Worm (Caenorhabditis elegans) whole organism, L2 larva: ENCODE measurements around the gene W10G11.3.

Experiments used
- C34F6.9 ChIP-seq: fragments of 150-350 bp; optimal IDR thresholded peaks from 2 replicates; lab custom pipeline; 2014; ENCODE audit warnings: missing biosample characterization, missing genetic modification characterization
- R02D3.7 ChIP-seq: fragments of 150-350 bp; optimal IDR thresholded peaks from 2 replicates; lab custom pipeline; 2014; ENCODE audit warnings: missing biosample characterization, missing genetic modification characterization
- ZK546.5 ChIP-seq: sonication (generic microtip); optimal IDR thresholded peaks from 2 replicates; lab custom pipeline; 2017; ENCODE audit warnings: missing biosample characterization, missing genetic modification characterization
- aly-2 ChIP-seq: fragments of 150-350 bp; optimal IDR thresholded peaks from 2 replicates; lab custom pipeline; 2014; ENCODE audit warnings: missing biosample characterization, missing genetic modification characterization
- ama-1 ChIP-seq: fragments of 150-350 bp; optimal IDR thresholded peaks from 2 replicates; lab custom pipeline; 2018; ENCODE audit warnings: inconsistent platforms
- blmp-1 ChIP-seq: sonication (generic microtip); optimal IDR thresholded peaks from 2 replicates; lab custom pipeline; 2017; ENCODE audit warnings: missing genetic modification characterization, mild to moderate bottlenecking, missing compliant biosample characterization, antibody characterized with exemption, moderate library complexity; ENCODE audit not compliant: insufficient read depth
- crh-2 ChIP-seq: sonication (generic microtip); optimal IDR thresholded peaks from 2 replicates; lab custom pipeline; 2017; ENCODE audit warnings: missing biosample characterization, missing genetic modification characterization
- dmd-4 ChIP-seq: sonication (generic microtip); optimal IDR thresholded peaks from 2 replicates; lab custom pipeline; 2017; ENCODE audit warnings: missing biosample characterization, missing genetic modification characterization
- egl-27 ChIP-seq: sonication (generic microtip); optimal IDR thresholded peaks from 3 replicates; lab custom pipeline; 2017; ENCODE audit warnings: missing biosample characterization, missing genetic modification reagents, missing genetic modification characterization
- elt-1 ChIP-seq: fragments of 150-350 bp; optimal IDR thresholded peaks from 2 replicates; lab custom pipeline; 2014; ENCODE audit warnings: missing biosample characterization, missing genetic modification characterization
- elt-3 ChIP-seq: sonication (generic microtip); optimal IDR thresholded peaks from 2 replicates; lab custom pipeline; 2017; ENCODE audit warnings: missing biosample characterization, missing genetic modification characterization
- fos-1 ChIP-seq: fragments of 150-350 bp; optimal IDR thresholded peaks from 2 replicates; lab custom pipeline; 2014; ENCODE audit warnings: missing biosample characterization, missing genetic modification characterization
- gmeb-1 ChIP-seq: fragments of 150-350 bp; optimal IDR thresholded peaks from 2 replicates; lab custom pipeline; 2014; ENCODE audit warnings: missing biosample characterization, missing genetic modification characterization
- lin-11 ChIP-seq: fragments of 150-350 bp; sonication (generic microtip); optimal IDR thresholded peaks from 2 replicates; lab custom pipeline; 2014; ENCODE audit warnings: missing biosample characterization, missing genetic modification characterization, inconsistent platforms, mixed read lengths
- lin-13 ChIP-seq: fragments of 150-350 bp; optimal IDR thresholded peaks from 2 replicates; lab custom pipeline; 2014; ENCODE audit warnings: missing biosample characterization, missing genetic modification reagents, missing genetic modification characterization
- lin-39 ChIP-seq: fragments of 150-350 bp; optimal IDR thresholded peaks from 2 replicates; lab custom pipeline; 2014; ENCODE audit warnings: missing biosample characterization, missing genetic modification reagents, missing genetic modification characterization
- lsy-2 ChIP-seq, 2 experiments: fragments of 150-350 bp in 1 of 2; sonication (generic microtip) in 1 of 2; optimal IDR thresholded peaks; 2 replicates each; lab custom pipeline; 2014 to 2017; ENCODE audit warnings: missing biosample characterization in 2 of 2, missing genetic modification characterization in 2 of 2
- mab-5 ChIP-seq: fragments of 150-350 bp; optimal IDR thresholded peaks from 2 replicates; lab custom pipeline; 2014; ENCODE audit warnings: missing biosample characterization, missing genetic modification characterization
- mdl-1 ChIP-seq, 2 experiments: fragments of 150-350 bp in 1 of 2; sonication (generic microtip) in 1 of 2; optimal IDR thresholded peaks; 2 replicates each; lab custom pipeline; 2017; ENCODE audit warnings: missing biosample characterization in 2 of 2, missing genetic modification characterization in 2 of 2
- nhr-10 ChIP-seq: sonication (generic microtip); optimal IDR thresholded peaks from 2 replicates; lab custom pipeline; 2017; ENCODE audit warnings: missing biosample characterization, missing genetic modification characterization
- nhr-11 ChIP-seq: fragments of 150-350 bp; optimal IDR thresholded peaks from 2 replicates; lab custom pipeline; 2014; ENCODE audit warnings: missing biosample characterization, missing genetic modification characterization
- nhr-129 ChIP-seq: fragments of 150-350 bp; optimal IDR thresholded peaks from 2 replicates; lab custom pipeline; 2014; ENCODE audit warnings: missing biosample characterization, missing genetic modification characterization
- nhr-21 ChIP-seq: fragments of 150-350 bp; optimal IDR thresholded peaks from 2 replicates; lab custom pipeline; 2014; ENCODE audit warnings: missing biosample characterization, missing genetic modification characterization
- nhr-237 ChIP-seq: fragments of 150-350 bp; optimal IDR thresholded peaks from 2 replicates; lab custom pipeline; 2014; ENCODE audit warnings: missing biosample characterization, missing genetic modification characterization
- nhr-25 ChIP-seq: fragments of 150-350 bp; sonication (generic microtip); optimal IDR thresholded peaks from 3 replicates; lab custom pipeline; 2014; ENCODE audit warnings: missing biosample characterization, missing genetic modification characterization
- nhr-6 ChIP-seq: fragments of 150-350 bp; optimal IDR thresholded peaks from 2 replicates; lab custom pipeline; 2014; ENCODE audit warnings: missing biosample characterization, missing genetic modification characterization
- nhr-77 ChIP-seq: fragments of 150-350 bp; optimal IDR thresholded peaks from 2 replicates; lab custom pipeline; 2014; ENCODE audit warnings: missing biosample characterization, missing genetic modification characterization
- peb-1 ChIP-seq: fragments of 150-350 bp; optimal IDR thresholded peaks from 2 replicates; lab custom pipeline; 2014; ENCODE audit warnings: missing biosample characterization, missing genetic modification characterization
- sem-4 ChIP-seq: fragments of 150-350 bp; optimal IDR thresholded peaks from 2 replicates; lab custom pipeline; 2014; ENCODE audit warnings: missing biosample characterization, missing genetic modification reagents, missing genetic modification characterization
- skn-1 ChIP-seq: sonication (generic microtip); optimal IDR thresholded peaks from 2 replicates; lab custom pipeline; 2017; ENCODE audit warnings: missing biosample characterization, missing genetic modification characterization
- snpc-4 ChIP-seq: fragments of 150-350 bp; optimal IDR thresholded peaks from 2 replicates; lab custom pipeline; 2014; ENCODE audit warnings: missing biosample characterization, missing genetic modification characterization
- unc-55 ChIP-seq: fragments of 150-350 bp; sonication (generic microtip); optimal IDR thresholded peaks from 3 replicates; lab custom pipeline; 2014; ENCODE audit warnings: missing biosample characterization, missing genetic modification reagents, missing genetic modification characterization
- unc-62 ChIP-seq: fragments of 150-350 bp; optimal IDR thresholded peaks from 2 replicates; lab custom pipeline; 2014; ENCODE audit warnings: missing biosample characterization, missing genetic modification reagents, missing genetic modification characterization
- zag-1 ChIP-seq: fragments of 150-350 bp; optimal IDR thresholded peaks from 2 replicates; lab custom pipeline; 2014; ENCODE audit warnings: missing biosample characterization, missing genetic modification characterization
- ztf-1 ChIP-seq: fragments of 200-800 bp; sonication (Bioruptor generic); conservative IDR thresholded peaks from 2 replicates; pipeline ENCODE4 v1.3.6; 2022; ENCODE audit warnings: missing genetic modification characterization, missing compliant biosample characterization
- ztf-11 ChIP-seq: sonication (generic microtip); optimal IDR thresholded peaks from 2 replicates; lab custom pipeline; 2017; ENCODE audit warnings: missing biosample characterization, missing genetic modification characterization

The W10G11.3 gene

ce11 chrII:3579767-3580166 is 17.4 kb upstream of the W10G11.3 start, which contains the start of gene clec-134:
clec-134 (plus strand) TSS chrII:3580067.
- TF ChIP-seq nhr-77 (tag; lab: Kevin White, UChicago): no peak
- TF ChIP-seq lin-39 (tag; lab: Kevin White, UChicago): no peak
- no peak for TF ChIP-seq peb-1 (tag; lab: Kevin White, UChicago)

ce11 chrII:3578121-3578520 is 15.8 kb upstream of the W10G11.3 start, which contains the start of gene clec-133:
clec-133 (plus strand) TSS chrII:3578421.
- no peak for TF ChIP-seq lin-11 (tag; lab: Kevin White, UChicago)
- no peak for TF ChIP-seq ztf-1 (GFP tag; lab: Robert Waterston, UW)

ce11 chrII:3576742-3577141 is 14.4 kb upstream of the W10G11.3 start, which contains the start of gene clec-132:
clec-132 (plus strand) TSS chrII:3577042.
- TF ChIP-seq skn-1 (tag; lab: Kevin White, UChicago) (no peak), nhr-11 (tag; lab: Kevin White, UChicago) (no peak), mdl-1 (tag; optimal IDR thresholded peaks at IDR 0.05; lab: Kevin White, UChicago) (no peak), nhr-25 (tag; lab: Kevin White, UChicago) (no peak)

- TF ChIP-seq C34F6.9 (tag; lab: Kevin White, UChicago): no peak
- TF ChIP-seq nhr-10 (tag; lab: Kevin White, UChicago): no peak
- no peak for TF ChIP-seq ztf-1 (GFP tag; lab: Robert Waterston, UW)
- no peak for TF ChIP-seq lsy-2 (tag; optimal IDR thresholded peaks at IDR 0.05; lab: Kevin White, UChicago)
These were observed 10.9 kb upstream of the W10G11.3 start, which contains the start of gene clec-130 for ce11 chrII:3573255-3573654. clec-130 (plus strand) TSS chrII:3573555.

- no peak for TF ChIP-seq peb-1 (tag; lab: Kevin White, UChicago)
- no peak for TF ChIP-seq ztf-11
- TF ChIP-seq elt-1 (tag; lab: Kevin White, UChicago): no peak
- TF ChIP-seq nhr-77 (tag; lab: Kevin White, UChicago): no peak
- TF ChIP-seq gmeb-1 (tag; lab: Kevin White, UChicago): no peak
- TF ChIP-seq nhr-21 (tag; lab: Kevin White, UChicago): no peak
- no peak for TF ChIP-seq blmp-1
- no peak for TF ChIP-seq elt-3 (tag; lab: Kevin White, UChicago)
- TF ChIP-seq mab-5 (tag; lab: Kevin White, UChicago): no peak
- TF ChIP-seq nhr-237 (tag; lab: Kevin White, UChicago): no peak
- TF ChIP-seq unc-55 (GFP tag; lab: Kevin White, UChicago): no peak
- no peak for TF ChIP-seq crh-2 (tag; lab: Kevin White, UChicago)
- no peak for TF ChIP-seq nhr-25 (tag; lab: Kevin White, UChicago)
- no peak for TF ChIP-seq unc-62 (GFP tag; lab: Kevin White, UChicago)
- TF ChIP-seq lin-11 (tag; lab: Kevin White, UChicago): no peak
- TF ChIP-seq dmd-4 (tag; lab: Kevin White, UChicago): no peak
- TF ChIP-seq nhr-6 (tag; lab: Kevin White, UChicago): no peak
- TF ChIP-seq ZK546.5 (tag; lab: Kevin White, UChicago): no peak
- no peak for TF ChIP-seq nhr-11 (tag; lab: Kevin White, UChicago)
These were observed 8.7 kb upstream of the W10G11.3 start, which contains the start of the genes clec-128 and clec-129 for ce11 chrII:3570927-3571538. clec-128 (minus strand) TSS chrII:3571027. clec-129 (plus strand) TSS chrII:3571488.

DNA sequence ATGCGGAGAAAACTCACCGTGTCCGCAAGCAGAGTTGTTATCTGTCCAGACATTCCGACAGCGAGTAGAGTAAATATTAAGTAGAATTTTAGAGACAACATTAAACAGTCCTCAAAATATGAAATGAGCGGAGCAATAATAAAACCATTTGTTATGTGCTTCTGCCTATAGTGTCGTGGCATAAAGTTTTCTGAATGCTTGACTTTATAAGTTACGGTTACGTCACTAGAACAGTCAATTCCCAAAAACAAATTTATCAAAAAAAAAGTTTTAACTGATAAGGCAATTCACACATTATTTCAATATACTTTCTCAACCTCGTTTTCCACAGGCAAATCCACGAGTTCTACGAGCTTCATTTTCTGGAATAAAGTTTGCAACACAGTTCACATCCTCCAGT is 6.8 kb upstream of the W10G11.3 start, which contains the start of gene clec-127:
Gene clec-127 (minus strand): TSS at position 101 of the 400 bp plus-strand sequence.
- TF ChIP-seq aly-2 (tag; lab: Kevin White, UChicago): no peak
- no peak for TF ChIP-seq nhr-129
- no peak for TF ChIP-seq dmd-4 (tag; lab: Kevin White, UChicago)
- no peak for TF ChIP-seq sem-4 (tag; lab: Kevin White, UChicago)
- no peak for TF ChIP-seq lin-13 (GFP tag; lab: Kevin White, UChicago)
- TF ChIP-seq R02D3.7: no peak
- no peak for TF ChIP-seq ama-1
- no peak for TF ChIP-seq ztf-11
- TF ChIP-seq mdl-1 (tag; optimal IDR thresholded peaks at IDR 0.05; lab: Kevin White, UChicago): no peak
- no peak for TF ChIP-seq egl-27 (tag; lab: Kevin White, UChicago)
- TF ChIP-seq fos-1: no peak
- TF ChIP-seq zag-1 (tag; lab: Kevin White, UChicago): no peak
- no peak for TF ChIP-seq snpc-4 (tag; lab: Kevin White, UChicago)
- no peak for TF ChIP-seq nhr-10 (tag; lab: Kevin White, UChicago)
- no peak for TF ChIP-seq nhr-21 (tag; lab: Kevin White, UChicago)
- no peak for TF ChIP-seq crh-2 (tag; lab: Kevin White, UChicago)
- TF ChIP-seq, all 48 proteins: peak for 0
